Worm (Caenorhabditis elegans) whole organism, L3 larva: ENCODE measurements around the gene H03G16.5.

ENCODE experiments used
- ama-1 ChIP-seq: fragments of 150-350 bp; optimal IDR thresholded peaks from 2 replicates; lab custom pipeline; 2018
- ceh-16 ChIP-seq: sonication (generic microtip); optimal IDR thresholded peaks from 2 replicates; lab custom pipeline; 2017; ENCODE audit warnings: missing biosample characterization, missing genetic modification characterization
- nhr-11 ChIP-seq: fragments of 150-350 bp; optimal IDR thresholded peaks from 2 replicates; lab custom pipeline; 2014; ENCODE audit warnings: missing biosample characterization, missing genetic modification characterization
- nhr-23 ChIP-seq: fragments of 150-350 bp; optimal IDR thresholded peaks from 2 replicates; lab custom pipeline; 2014; ENCODE audit warnings: missing biosample characterization, missing genetic modification reagents, missing genetic modification characterization
- nhr-77 ChIP-seq: fragments of 150-350 bp; optimal IDR thresholded peaks from 2 replicates; lab custom pipeline; 2014; ENCODE audit warnings: missing biosample characterization, missing genetic modification characterization
- snpc-4 ChIP-seq: fragments of 150-350 bp; optimal IDR thresholded peaks from 2 replicates; lab custom pipeline; 2014; ENCODE audit warnings: missing biosample characterization, missing genetic modification characterization

DNA sequence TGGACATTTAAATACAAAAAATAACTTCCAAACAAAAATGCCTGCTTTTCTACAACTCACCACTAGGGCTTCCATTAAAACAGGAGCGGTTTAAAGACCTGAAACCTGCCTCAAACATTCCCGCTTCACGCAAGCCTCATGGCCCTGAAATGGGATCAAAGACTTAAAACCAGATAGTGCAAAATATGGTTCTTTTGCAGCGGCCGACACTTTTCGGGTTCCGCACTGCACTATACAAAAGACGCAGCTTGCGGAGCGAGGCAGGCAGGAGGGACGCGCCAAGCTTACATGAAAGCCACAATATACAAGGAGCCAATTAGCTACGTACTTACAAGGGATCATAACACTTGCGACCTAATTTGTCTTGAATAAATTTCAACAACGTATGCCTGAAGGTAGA lies 16.8 kb upstream of the H03G16.5 start:
- no peak for TF ChIP-seq ama-1 (lab: Kevin White, UChicago)
- TF ChIP-seq nhr-77 (tag; lab: Kevin White, UChicago): no peak
- no peak for TF ChIP-seq nhr-23 (tag; lab: Kevin White, UChicago)
- peak; percentile 2 for TF ChIP-seq snpc-4 (tag; lab: Kevin White, UChicago)
- TF ChIP-seq ceh-16 (tag; lab: Kevin White, UChicago): no peak
- TF ChIP-seq nhr-11 (tag; lab: Kevin White, UChicago): no peak
